Worm (Caenorhabditis elegans) whole organism, L1 larva: Measurements from ENCODE around the gene madd-2.

Experiments used
- blmp-1 ChIP-seq: fragments of 150-350 bp; optimal IDR thresholded peaks from 2 replicates; lab custom pipeline; 2014; ENCODE audit warnings: missing biosample characterization, missing genetic modification characterization
- ceh-82 ChIP-seq, 3 experiments: fragments of 150-350 bp in 1 of 3; sonication (generic microtip) in 2 of 3; optimal IDR thresholded peaks; 2 replicates each; lab custom pipeline; 2014 to 2017; ENCODE audit warnings: missing biosample characterization in 3 of 3, missing genetic modification characterization in 3 of 3
- ces-1 ChIP-seq: fragments of 150-350 bp; optimal IDR thresholded peaks from 2 replicates; lab custom pipeline; 2014; ENCODE audit warnings: missing biosample characterization, missing genetic modification reagents, missing genetic modification characterization
- hpl-2 ChIP-seq: fragments of 150-350 bp; optimal IDR thresholded peaks from 2 replicates; lab custom pipeline; 2014; ENCODE audit warnings: missing biosample characterization, missing genetic modification reagents, missing genetic modification characterization
- lsy-2 ChIP-seq, 2 experiments: fragments of 150-350 bp; optimal IDR thresholded peaks; 2 replicates each; lab custom pipeline; 2014; ENCODE audit warnings: missing biosample characterization in 2 of 2, missing genetic modification characterization in 2 of 2
- pag-3 ChIP-seq: sonication (generic microtip); optimal IDR thresholded peaks from 2 replicates; lab custom pipeline; 2017; ENCODE audit warnings: missing genetic modification characterization, mild to moderate bottlenecking, missing compliant biosample characterization, antibody characterized with exemption, borderline replicate concordance; ENCODE audit not compliant: insufficient read depth
- pqm-1 ChIP-seq: sonication (generic microtip); optimal IDR thresholded peaks from 3 replicates; lab custom pipeline; 2017; ENCODE audit warnings: missing biosample characterization, missing genetic modification characterization
- skn-1 ChIP-seq: fragments of 150-350 bp; optimal IDR thresholded peaks from 2 replicates; lab custom pipeline; 2014; ENCODE audit warnings: missing biosample characterization, missing genetic modification characterization
- snpc-4 ChIP-seq: fragments of 150-350 bp; optimal IDR thresholded peaks from 2 replicates; lab custom pipeline; 2014; ENCODE audit warnings: missing biosample characterization, missing genetic modification characterization
- sptf-1 ChIP-seq: fragments of 150-350 bp; optimal IDR thresholded peaks from 2 replicates; lab custom pipeline; 2014; ENCODE audit warnings: missing biosample characterization, missing genetic modification characterization
- unc-62 ChIP-seq: fragments of 150-350 bp; optimal IDR thresholded peaks from 2 replicates; lab custom pipeline; 2014; ENCODE audit warnings: missing biosample characterization, missing genetic modification reagents, missing genetic modification characterization
- zip-4 ChIP-seq: fragments of 200-800 bp; sonication (Bioruptor generic); optimal IDR thresholded peaks from 2 replicates; lab custom pipeline; 2018; ENCODE audit warnings: mild to moderate bottlenecking, missing genetic modification characterization, moderate library complexity, missing compliant biosample characterization

DNA sequence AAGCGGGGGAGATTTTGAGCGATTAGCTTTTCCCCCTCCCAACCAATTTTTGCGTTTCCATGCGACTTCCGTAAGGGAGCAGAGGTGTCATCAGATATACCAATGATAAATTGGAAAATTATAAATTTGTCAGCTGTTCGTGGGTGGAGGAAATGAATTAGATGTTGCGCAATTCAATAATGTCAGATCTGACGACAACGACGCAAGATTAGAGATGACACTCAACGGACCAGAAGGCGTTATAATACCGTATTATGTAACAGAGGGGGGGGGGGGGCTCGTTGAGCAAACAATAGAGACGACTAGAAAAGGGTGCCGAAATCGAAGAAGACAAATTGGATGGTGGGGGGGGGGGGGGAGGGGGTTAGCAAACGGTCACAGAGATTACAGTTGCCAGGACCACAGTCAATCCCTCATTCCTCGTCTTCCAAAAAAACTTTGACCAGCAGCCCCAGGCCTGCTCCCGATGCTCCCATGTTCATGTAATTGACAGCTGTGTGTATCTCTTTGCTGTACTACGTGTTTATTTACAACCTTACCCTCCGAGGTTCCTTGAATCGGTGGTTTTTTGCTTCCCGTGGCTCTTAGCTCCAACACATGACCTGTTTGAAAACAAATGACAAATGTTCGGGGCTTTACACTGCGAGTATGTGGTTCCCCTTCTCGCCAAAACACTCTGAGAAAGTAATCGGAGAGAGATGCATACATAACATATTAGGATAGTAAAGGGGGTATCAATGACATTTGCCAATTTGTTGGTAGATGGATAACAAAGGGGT, 6.2 kb downstream of the madd-2 start:
- no peak for TF ChIP-seq unc-62 (GFP tag; lab: Kevin White, UChicago)
- no peak for TF ChIP-seq ces-1 (GFP tag; lab: Kevin White, UChicago)
- no peak for TF ChIP-seq hpl-2 (GFP tag; lab: Kevin White, UChicago)
- no peak for TF ChIP-seq pag-3 (tag; lab: Kevin White, UChicago)
- TF ChIP-seq blmp-1 (tag; lab: Kevin White, UChicago): no peak
- TF ChIP-seq sptf-1 (tag; lab: Kevin White, UChicago): no peak
- TF ChIP-seq skn-1 (tag; lab: Kevin White, UChicago): no peak
- TF ChIP-seq snpc-4 (tag; lab: Kevin White, UChicago): no peak
- TF ChIP-seq ceh-82 (tag; optimal IDR thresholded peaks at IDR 0.05; lab: Kevin White, UChicago): no peak
- no peak for TF ChIP-seq pqm-1 (tag; lab: Kevin White, UChicago)
- peak in 1 of 2 experiments; percentile 36 for TF ChIP-seq lsy-2 (tag; optimal IDR thresholded peaks at IDR 0.05; lab: Kevin White, UChicago)
- TF ChIP-seq zip-4 (GFP tag; lab: Kevin White, UChicago): no peak
